Worm (Caenorhabditis elegans) whole organism, late embryonic: ENCODE measurements around the gene T23F6.5.

Experiments
- ama-1 ChIP-seq: fragments of 150-350 bp; optimal IDR thresholded peaks from 2 replicates; lab custom pipeline; 2014
- ceh-34 ChIP-seq: sonication (generic microtip); optimal IDR thresholded peaks from 2 replicates; lab custom pipeline; 2016; ENCODE audit warnings: mild to moderate bottlenecking, missing genetic modification characterization, missing compliant biosample characterization
- elt-2 ChIP-seq: sonication (generic microtip); optimal IDR thresholded peaks from 2 replicates; lab custom pipeline; 2016; ENCODE audit warnings: missing genetic modification reagents, missing genetic modification characterization, missing compliant biosample characterization
- ets-4 ChIP-seq: sonication (generic microtip); optimal IDR thresholded peaks from 2 replicates; lab custom pipeline; 2016; ENCODE audit warnings: missing genetic modification characterization, missing compliant biosample characterization
- hlh-8 ChIP-seq: sonication (generic microtip); optimal IDR thresholded peaks from 2 replicates; lab custom pipeline; 2016; ENCODE audit warnings: missing genotype, missing genetic modification characterization, missing compliant biosample characterization
- lim-6 ChIP-seq: sonication (generic microtip); optimal IDR thresholded peaks from 2 replicates; lab custom pipeline; 2016; ENCODE audit warnings: missing genetic modification characterization, missing compliant biosample characterization
- lin-11 ChIP-seq: fragments of 200-800 bp; sonication (Bioruptor generic); optimal IDR thresholded peaks from 2 replicates; lab custom pipeline; 2018; ENCODE audit warnings: mild to moderate bottlenecking, missing genetic modification characterization, missing compliant biosample characterization
- pag-3 ChIP-seq: sonication (generic microtip); optimal IDR thresholded peaks from 2 replicates; lab custom pipeline; 2016; ENCODE audit warnings: missing compliant biosample characterization, missing genetic modification characterization, borderline replicate concordance
- pqm-1 ChIP-seq: sonication (generic microtip); optimal IDR thresholded peaks from 2 replicates; lab custom pipeline; 2016; ENCODE audit warnings: missing genetic modification characterization, missing compliant biosample characterization
- ref-2 ChIP-seq: sonication (generic microtip); optimal IDR thresholded peaks from 2 replicates; lab custom pipeline; 2016; ENCODE audit warnings: missing genetic modification characterization, missing compliant biosample characterization
- ttx-3 ChIP-seq: sonication (generic microtip); optimal IDR thresholded peaks from 2 replicates; lab custom pipeline; 2016; ENCODE audit warnings: missing genetic modification reagents, missing genetic modification characterization, missing compliant biosample characterization
- unc-86 ChIP-seq: sonication (generic microtip); optimal IDR thresholded peaks from 2 replicates; lab custom pipeline; 2016; ENCODE audit warnings: missing genetic modification characterization, missing compliant biosample characterization

- no peak for TF ChIP-seq unc-86 (tag; lab: Kevin White, UChicago)
- no peak for TF ChIP-seq ama-1 (lab: Kevin White, UChicago)
- TF ChIP-seq lin-11 (tag; lab: Kevin White, UChicago) = no peak
- no peak for TF ChIP-seq lim-6 (tag; lab: Kevin White, UChicago)
- no peak for TF ChIP-seq ceh-34
- TF ChIP-seq pag-3 = no peak
- TF ChIP-seq ref-2 (tag; lab: Kevin White, UChicago) = no peak
- TF ChIP-seq hlh-8 = no peak
- TF ChIP-seq pqm-1 (tag; lab: Kevin White, UChicago) = no peak
- TF ChIP-seq elt-2 (tag; lab: Kevin White, UChicago) = no peak
- no peak for TF ChIP-seq ets-4 (tag; lab: Kevin White, UChicago)
- TF ChIP-seq ttx-3 (tag; lab: Kevin White, UChicago) = no peak
Measured at ce11 chrIV:12698880-12699279, 42.5 kb downstream of the T23F6.5 start.
